Fruit fly (Drosophila melanogaster): ENCODE data around the gene Sbat.
A peak's percentile ranks its signal among the peaks of the same experiment; 100 is the strongest.

The Sbat gene

dm6 chr2L:2888859-2889443, 10.8 kb downstream of the Sbat start:
- TF ChIP-seq dac (GFP tag; optimal IDR thresholded peaks at IDR 0.05), result no peak
- no peak for TF ChIP-seq Hr4 (GFP tag; optimal IDR thresholded peaks at IDR 0.05)
- TF ChIP-seq CG11294 (GFP tag; IDR thresholded peaks at IDR 0.05), result no peak
- TF ChIP-seq CG3919 (GFP tag; optimal IDR thresholded peaks at IDR 0.05), result peak; percentile 1
- TF ChIP-seq fd59A (GFP tag; optimal IDR thresholded peaks at IDR 0.05), result no peak
- no peak for TF ChIP-seq pdm3 (GFP tag; optimal IDR thresholded peaks at IDR 0.05)
- no peak for TF ChIP-seq cyc (GFP tag; optimal IDR thresholded peaks at IDR 0.05)
- no peak for TF ChIP-seq Hr38 (GFP tag; optimal IDR thresholded peaks at IDR 0.05)
- TF ChIP-seq vri (GFP tag; optimal IDR thresholded peaks at IDR 0.05), result peak; percentile 50
- TF ChIP-seq Eip93F (GFP tag; optimal IDR thresholded peaks at IDR 0.05), result no peak
- TF ChIP-seq esn (GFP tag; optimal IDR thresholded peaks at IDR 0.05), result no peak
- no peak for TF ChIP-seq CG4318 (GFP tag; optimal IDR thresholded peaks at IDR 0.05)
- TF ChIP-seq CG34406 (GFP tag; optimal IDR thresholded peaks at IDR 0.05), result no peak
- no peak for TF ChIP-seq acj6 (GFP tag; optimal IDR thresholded peaks at IDR 0.05)
- no peak for TF ChIP-seq CG8319 (GFP tag; optimal IDR thresholded peaks at IDR 0.05)
- no peak for TF ChIP-seq Smox (GFP tag; optimal IDR thresholded peaks at IDR 0.05)
- no peak for TF ChIP-seq CG6854 (GFP tag; optimal IDR thresholded peaks at IDR 0.05)
- TF ChIP-seq CG8119 (GFP tag; IDR thresholded peaks at IDR 0.05), result no peak
- TF ChIP-seq CG9139 (GFP tag; optimal IDR thresholded peaks at IDR 0.05), result no peak
- no peak for TF ChIP-seq topi (GFP tag; optimal IDR thresholded peaks at IDR 0.05)
- TF ChIP-seq svp (GFP tag), result peak; percentile 81
- TF ChIP-seq CG11762 (GFP tag; optimal IDR thresholded peaks at IDR 0.05; ENCODE audit: insufficient read depth), result no peak
- TF ChIP-seq OdsH (GFP tag; optimal IDR thresholded peaks at IDR 0.05), result no peak
- TF ChIP-seq CG10631 (GFP tag; optimal IDR thresholded peaks at IDR 0.05), result no peak
- peak; percentile 63 for TF ChIP-seq CG6276 (GFP tag; optimal IDR thresholded peaks at IDR 0.05)
- TF ChIP-seq eg (GFP tag; IDR thresholded peaks at IDR 0.05), result no peak
- no peak for TF ChIP-seq Ets21C (GFP tag; optimal IDR thresholded peaks at IDR 0.05)
- peak; percentile 14 for TF ChIP-seq Lpt (GFP tag; optimal IDR thresholded peaks at IDR 0.05)
- peak; percentile 60 for TF ChIP-seq Blimp-1 (GFP tag; optimal IDR thresholded peaks at IDR 0.05)
- no peak for TF ChIP-seq Eip75B (GFP tag; optimal IDR thresholded peaks at IDR 0.05)
- TF ChIP-seq CG3032 (tag; optimal IDR thresholded peaks at IDR 0.05), result no peak
- TF ChIP-seq Eip78C (GFP tag), result peak; percentile 42
- peak; percentile 47 for TF ChIP-seq fkh (GFP tag; optimal IDR thresholded peaks at IDR 0.05)
- TF ChIP-seq CG1621 (tag; optimal IDR thresholded peaks at IDR 0.05), result no peak
- TF ChIP-seq ss (GFP tag; optimal IDR thresholded peaks at IDR 0.05), result no peak
- TF ChIP-seq dsx (GFP tag; optimal IDR thresholded peaks at IDR 0.05; ENCODE audit: poor library complexity, severe bottlenecking), result peak; percentile 39
- TF ChIP-seq achi (GFP tag; optimal IDR thresholded peaks at IDR 0.05), result no peak
- TF ChIP-seq CG31627 (GFP tag; optimal IDR thresholded peaks at IDR 0.05), result no peak
- TF ChIP-seq CG32006 (GFP tag; optimal IDR thresholded peaks at IDR 0.05), result no peak
- peak; percentile 45 for TF ChIP-seq CG16779 (tag; optimal IDR thresholded peaks at IDR 0.05)
- peak; percentile 13 for TF ChIP-seq Met (GFP tag; optimal IDR thresholded peaks at IDR 0.05)
- TF ChIP-seq fd85E (GFP tag; optimal IDR thresholded peaks at IDR 0.05), result no peak
- no peak for TF ChIP-seq CG6163 (GFP tag; IDR thresholded peaks at IDR 0.05)
- no peak for TF ChIP-seq CG10669 (GFP tag; optimal IDR thresholded peaks at IDR 0.05)
- peak; percentile 4 for TF ChIP-seq Sox14 (GFP tag; optimal IDR thresholded peaks at IDR 0.05)
- no peak for TF ChIP-seq Sox15 (GFP tag; optimal IDR thresholded peaks at IDR 0.05)
- no peak for TF ChIP-seq salr (GFP tag; optimal IDR thresholded peaks at IDR 0.05)
- TF ChIP-seq CG15336 (GFP tag; IDR thresholded peaks at IDR 0.05), result no peak
